Worm (Caenorhabditis elegans) whole organism, L1 larva: Measurements from ENCODE around the gene T25E12.14.

Experiments used
- C16A3.4 ChIP-seq: fragments of 150-350 bp; optimal IDR thresholded peaks from 2 replicates; lab custom pipeline; 2014; ENCODE audit warnings: missing biosample characterization, missing genetic modification characterization
- aha-1 ChIP-seq: fragments of 150-350 bp; optimal IDR thresholded peaks from 2 replicates; lab custom pipeline; 2014; ENCODE audit warnings: missing biosample characterization, missing genetic modification characterization
- alr-1 ChIP-seq: fragments of 200-800 bp; sonication (Bioruptor generic); optimal IDR thresholded peaks from 2 replicates; lab custom pipeline; 2018; ENCODE audit warnings: borderline replicate concordance, mild to moderate bottlenecking, missing genetic modification characterization, missing compliant biosample characterization
- aly-2 ChIP-seq: fragments of 150-350 bp; optimal IDR thresholded peaks from 2 replicates; lab custom pipeline; 2014; ENCODE audit warnings: missing biosample characterization, missing genetic modification characterization
- ama-1 ChIP-seq: fragments of 150-350 bp; optimal IDR thresholded peaks from 2 replicates; lab custom pipeline; 2014
- dpl-1 ChIP-seq, 3 experiments: fragments of 150-350 bp in 2 of 3; sonication (generic microtip) in 1 of 3; optimal IDR thresholded peaks; 2 replicates each; lab custom pipeline; 2014 to 2017; ENCODE audit warnings: missing biosample characterization in 3 of 3, missing genetic modification characterization in 3 of 3, missing genetic modification reagents in 3 of 3
- efl-1 ChIP-seq, 4 experiments: fragments of 150-350 bp; optimal IDR thresholded peaks in 3 of 4; peaks in 1 of 4; 1 replicate in 1 of 4; 2 replicates in 3 of 4; lab custom pipeline; 2014; ENCODE audit warnings: missing biosample characterization in 2 of 4, missing genetic modification characterization in 2 of 4, missing genetic modification reagents in 2 of 4
- elt-2 ChIP-seq: sonication (generic microtip); optimal IDR thresholded peaks from 2 replicates; lab custom pipeline; 2016; ENCODE audit warnings: missing genetic modification characterization, mild to moderate bottlenecking, inconsistent platforms, missing compliant biosample characterization, missing genetic modification reagents
- fkh-4 ChIP-seq: sonication (generic microtip); optimal IDR thresholded peaks from 2 replicates; lab custom pipeline; 2016; ENCODE audit warnings: missing compliant biosample characterization, missing genetic modification characterization, borderline replicate concordance
- fos-1 ChIP-seq: fragments of 150-350 bp; optimal IDR thresholded peaks from 2 replicates; lab custom pipeline; 2014; ENCODE audit warnings: missing biosample characterization, missing genetic modification characterization
- hpl-2 ChIP-seq: fragments of 150-350 bp; optimal IDR thresholded peaks from 2 replicates; lab custom pipeline; 2014; ENCODE audit warnings: missing biosample characterization, missing genetic modification reagents, missing genetic modification characterization
- jun-1 ChIP-seq: fragments of 150-350 bp; optimal IDR thresholded peaks from 2 replicates; lab custom pipeline; 2014; ENCODE audit warnings: missing biosample characterization, missing genetic modification reagents, missing genetic modification characterization
- lin-13 ChIP-seq: fragments of 150-350 bp; optimal IDR thresholded peaks from 2 replicates; lab custom pipeline; 2014; ENCODE audit warnings: missing biosample characterization, missing genetic modification reagents, missing genetic modification characterization
- lin-14 ChIP-seq: fragments of 200-800 bp; sonication (Bioruptor generic); optimal IDR thresholded peaks from 2 replicates; lab custom pipeline; 2018; ENCODE audit warnings: mild to moderate bottlenecking, missing genetic modification characterization, moderate library complexity, missing compliant biosample characterization
- lin-35 ChIP-seq, 2 experiments: fragments of 150-350 bp; optimal IDR thresholded peaks; 2 replicates each; lab custom pipeline; 2014; ENCODE audit warnings: missing biosample characterization in 2 of 2, missing genetic modification characterization in 2 of 2, missing genetic modification reagents in 2 of 2
- lir-3 ChIP-seq: sonication (generic microtip); optimal IDR thresholded peaks from 2 replicates; lab custom pipeline; 2016; ENCODE audit warnings: mild to moderate bottlenecking, missing genetic modification characterization, moderate library complexity, missing compliant biosample characterization; ENCODE audit not compliant: poor library complexity
- lsy-2 ChIP-seq, 2 experiments: fragments of 150-350 bp; optimal IDR thresholded peaks; 2 replicates each; lab custom pipeline; 2014; ENCODE audit warnings: missing biosample characterization in 2 of 2, missing genetic modification characterization in 2 of 2
- mab-9 ChIP-seq: fragments of 200-800 bp; sonication (Bioruptor generic); IDR thresholded peaks from 2 replicates; pipeline ENCODE4 v1.3.6; 2022; ENCODE audit warnings: missing genetic modification reagents, missing genetic modification characterization, missing compliant biosample characterization
- nhr-237 ChIP-seq: fragments of 150-350 bp; optimal IDR thresholded peaks from 2 replicates; lab custom pipeline; 2014; ENCODE audit warnings: missing biosample characterization, missing genetic modification characterization
- nhr-47 ChIP-seq: sonication (generic microtip); optimal IDR thresholded peaks from 2 replicates; lab custom pipeline; 2016; ENCODE audit warnings: mild to moderate bottlenecking, missing genetic modification characterization, moderate library complexity, missing compliant biosample characterization
- nhr-71 ChIP-seq: sonication (generic microtip); optimal IDR thresholded peaks from 2 replicates; lab custom pipeline; 2016; ENCODE audit warnings: mild to moderate bottlenecking, missing genetic modification characterization, moderate library complexity, missing compliant biosample characterization
- nhr-76 ChIP-seq: sonication (generic microtip); optimal IDR thresholded peaks from 2 replicates; lab custom pipeline; 2017; ENCODE audit warnings: missing biosample characterization, missing genetic modification characterization
- pag-3 ChIP-seq: sonication (generic microtip); optimal IDR thresholded peaks from 2 replicates; lab custom pipeline; 2017; ENCODE audit warnings: missing genetic modification characterization, mild to moderate bottlenecking, missing compliant biosample characterization, antibody characterized with exemption, borderline replicate concordance; ENCODE audit not compliant: insufficient read depth
- snpc-4 ChIP-seq: fragments of 150-350 bp; optimal IDR thresholded peaks from 2 replicates; lab custom pipeline; 2014; ENCODE audit warnings: missing biosample characterization, missing genetic modification characterization
- sox-4 ChIP-seq: sonication (generic microtip); optimal IDR thresholded peaks from 2 replicates; lab custom pipeline; 2016; ENCODE audit warnings: missing genetic modification characterization, missing compliant biosample characterization
- sup-37 ChIP-seq: fragments of 200-800 bp; sonication (Bioruptor generic); optimal IDR thresholded peaks from 2 replicates; lab custom pipeline; 2018; ENCODE audit warnings: mild to moderate bottlenecking, missing genetic modification characterization, missing compliant biosample characterization
- swsn-7 ChIP-seq: sonication (generic microtip); optimal IDR thresholded peaks from 2 replicates; lab custom pipeline; 2016; ENCODE audit warnings: missing genetic modification characterization, missing compliant biosample characterization
- unc-130 ChIP-seq: fragments of 150-350 bp; optimal IDR thresholded peaks from 2 replicates; lab custom pipeline; 2017; ENCODE audit warnings: missing biosample characterization, missing genetic modification characterization, inconsistent platforms
- unc-86 ChIP-seq: sonication (generic microtip); optimal IDR thresholded peaks from 2 replicates; lab custom pipeline; 2016; ENCODE audit warnings: missing genetic modification characterization, missing compliant biosample characterization
- xbp-1 ChIP-seq: sonication (generic microtip); optimal IDR thresholded peaks from 2 replicates; lab custom pipeline; 2016; ENCODE audit warnings: missing genetic modification characterization, missing compliant biosample characterization
- ztf-11 ChIP-seq, 2 experiments: sonication (generic microtip); optimal IDR thresholded peaks; 2 replicates each; lab custom pipeline; 2016 to 2017; ENCODE audit warnings: missing genetic modification characterization in 2 of 2, missing biosample characterization in 1 of 2, missing compliant biosample characterization in 1 of 2

Gene T25E12.14

DNA sequence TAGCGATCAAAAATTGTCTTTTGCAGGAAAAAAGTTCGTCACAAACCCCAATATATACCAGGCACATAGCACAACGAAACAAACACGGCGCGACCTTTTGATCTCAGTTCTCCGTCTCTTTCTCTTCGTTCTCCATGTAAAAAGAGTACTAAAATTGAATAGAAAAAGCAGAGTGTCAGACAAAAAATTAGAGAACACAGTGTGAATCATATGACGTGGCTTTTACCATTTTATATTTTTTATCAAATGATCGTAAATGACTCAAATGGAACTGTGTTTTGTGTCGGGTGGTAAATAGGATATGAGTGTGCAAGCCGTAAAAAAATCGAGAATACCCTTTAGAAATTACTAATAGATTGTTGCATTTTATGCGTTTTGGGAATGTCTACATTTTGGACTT is 1.1 kb upstream of the T25E12.14 start (continued):
- TF ChIP-seq lin-35 (GFP tag; optimal IDR thresholded peaks at IDR 0.05; lab: Kevin White, UChicago) (peak in 1 of 2 experiments; percentile 39), sox-4 (tag; lab: Kevin White, UChicago) (no peak), pag-3 (tag; lab: Kevin White, UChicago) (no peak), aly-2 (tag; lab: Kevin White, UChicago) (no peak), nhr-76 (tag; lab: Kevin White, UChicago) (no peak), jun-1 (tag; lab: Kevin White, UChicago) (peak; percentile 23), aha-1 (tag; lab: Kevin White, UChicago) (no peak), dpl-1 (GFP tag; optimal IDR thresholded peaks at IDR 0.05; lab: Kevin White, UChicago) (no peak), ama-1 (lab: Kevin White, UChicago) (no peak), lir-3 (tag; lab: Kevin White, UChicago) (no peak)

DNA sequence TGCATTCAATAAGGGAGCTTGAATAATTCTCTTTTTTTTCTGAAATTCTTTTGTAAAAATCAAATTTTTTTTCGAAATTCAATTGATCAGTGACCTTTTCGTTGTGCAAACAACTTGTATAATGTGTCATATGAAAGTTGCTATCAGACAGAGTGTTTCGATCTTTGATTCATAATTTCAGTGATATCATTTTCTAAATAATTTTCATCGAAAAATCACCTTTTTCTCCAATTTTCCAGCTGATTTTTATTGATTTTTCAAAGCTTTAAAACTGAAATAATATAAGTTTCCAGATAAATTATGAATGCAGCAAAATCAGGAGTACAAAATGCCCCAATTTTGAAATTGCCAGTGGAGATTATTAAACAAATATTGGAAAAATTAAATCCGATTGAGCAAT is 1.4 kb downstream of the T25E12.14 start, which contains the start of gene fbxa-127:
fbxa-127 (plus strand) TSS at position 301 of the 400 bp plus-strand sequence.
- TF ChIP-seq xbp-1 (tag; lab: Kevin White, UChicago) = no peak
- TF ChIP-seq elt-2 (tag; lab: Kevin White, UChicago) = peak; percentile 1

DNA sequence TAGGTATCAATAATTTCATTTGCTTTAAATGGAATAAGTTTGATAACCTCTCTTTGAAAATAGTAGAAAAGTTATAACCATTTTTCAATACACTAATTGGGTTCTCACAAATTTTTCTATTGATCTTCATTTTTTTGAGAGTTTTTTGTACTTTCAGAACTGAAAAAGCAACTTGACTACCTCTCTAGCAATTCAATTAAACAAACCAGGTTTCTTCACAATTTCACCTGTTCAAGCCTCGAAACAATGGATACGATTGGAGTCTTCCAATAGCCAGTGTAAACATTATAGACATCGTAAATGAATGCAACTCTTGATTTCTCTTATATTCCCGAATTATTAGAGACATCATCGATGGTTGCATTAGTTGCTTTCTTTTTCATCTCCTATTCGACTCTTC is 2.9 kb downstream of the T25E12.14 start, which contains the start of gene srz-99:
srz-99 (plus strand) TSS at position 301 of the 400 bp plus-strand sequence.
- TF ChIP-seq nhr-71 (tag; lab: Kevin White, UChicago) = no peak

DNA sequence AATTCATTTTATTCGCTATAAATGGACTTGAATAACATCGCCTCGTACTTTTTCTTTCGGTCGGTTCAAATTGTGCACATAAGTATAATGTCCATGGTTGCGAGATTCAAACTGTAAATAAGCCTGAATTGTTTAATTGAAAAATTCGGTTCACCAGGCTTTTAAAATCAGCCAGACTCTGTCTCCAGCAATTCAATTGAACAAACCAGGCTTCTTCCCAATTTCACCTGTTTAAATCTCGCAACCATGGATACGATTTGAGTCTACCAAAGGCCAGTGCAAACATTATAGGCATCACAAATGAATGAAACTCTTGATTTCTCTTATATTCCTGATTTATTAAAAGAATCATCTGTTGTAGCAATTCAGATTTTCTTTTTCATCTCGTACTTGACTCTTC is 4.6 kb downstream of the T25E12.14 start, which contains the start of gene srz-100:
srz-100 (plus strand) TSS at position 301 of the 400 bp plus-strand sequence.
- TF ChIP-seq snpc-4 (tag; lab: Kevin White, UChicago) (no peak), efl-1 (optimal IDR thresholded peaks at IDR 0.05; lab: Kevin White, UChicago) (no peak), efl-1 (GFP tag; optimal IDR thresholded peaks at IDR 0.05 in 1 of 2; lab: Kevin White, UChicago) (peak in 1 of 2 experiments; percentile 39)

- no peak for TF ChIP-seq ztf-11 (tag; optimal IDR thresholded peaks at IDR 0.05; lab: Kevin White, UChicago)
- no peak for TF ChIP-seq lin-14 (GFP tag; lab: Kevin White, UChicago)
- TF ChIP-seq fos-1 (tag; lab: Kevin White, UChicago) = no peak
- no peak for TF ChIP-seq ama-1 (lab: Kevin White, UChicago)
- TF ChIP-seq aly-2 (tag; lab: Kevin White, UChicago) = no peak
These were observed 6.7 kb downstream of the T25E12.14 start, which contains the start of gene T25E12.16 for ce11 chrV:16733681-16734080. Gene T25E12.16, minus strand, starts transcription at chrV:16733781.

- TF ChIP-seq hpl-2 (GFP tag; lab: Kevin White, UChicago) (no peak), alr-1 (tag; lab: Kevin White, UChicago) (no peak), sup-37 (GFP tag; lab: Kevin White, UChicago) (no peak), fkh-4 (no peak), lin-14 (GFP tag; lab: Kevin White, UChicago) (no peak), C16A3.4 (tag; lab: Kevin White, UChicago) (no peak), xbp-1 (tag; lab: Kevin White, UChicago) (no peak), swsn-7 (tag; lab: Kevin White, UChicago) (no peak), unc-86 (tag; lab: Kevin White, UChicago) (no peak), elt-2 (tag; lab: Kevin White, UChicago) (no peak), lsy-2 (tag; optimal IDR thresholded peaks at IDR 0.05; lab: Kevin White, UChicago) (no peak), mab-9 (GFP tag; lab: Robert Waterston, UW) (no peak), jun-1 (tag; lab: Kevin White, UChicago) (no peak), nhr-47 (tag; lab: Kevin White, UChicago) (no peak), nhr-237 (tag; lab: Kevin White, UChicago) (no peak), lin-35 (GFP tag; optimal IDR thresholded peaks at IDR 0.05; lab: Kevin White, UChicago) (no peak), lin-13 (GFP tag; lab: Kevin White, UChicago) (no peak), unc-130 (tag; lab: Kevin White, UChicago) (no peak)
These were observed 8.5 kb downstream of the T25E12.14 start, which contains the start of the genes clec-38 and clec-34 for ce11 chrV:16735518-16735917. Gene clec-38, minus strand, starts transcription at chrV:16735618. Gene clec-34, plus strand, starts transcription at chrV:16735765.
